Worm (Caenorhabditis elegans) whole organism, L2 larva: ENCODE measurements around the gene R10E11.9.

Experiments used
- ama-1 ChIP-seq: fragments of 150-350 bp; optimal IDR thresholded peaks from 2 replicates; lab custom pipeline; 2018; ENCODE audit warnings: inconsistent platforms
- ceh-16 ChIP-seq: fragments of 150-350 bp; optimal IDR thresholded peaks from 2 replicates; lab custom pipeline; 2014; ENCODE audit warnings: missing biosample characterization, missing genetic modification characterization
- dmd-4 ChIP-seq: sonication (generic microtip); optimal IDR thresholded peaks from 2 replicates; lab custom pipeline; 2017; ENCODE audit warnings: missing biosample characterization, missing genetic modification characterization
- lin-39 ChIP-seq: fragments of 150-350 bp; optimal IDR thresholded peaks from 2 replicates; lab custom pipeline; 2014; ENCODE audit warnings: missing biosample characterization, missing genetic modification reagents, missing genetic modification characterization
- nhr-11 ChIP-seq: fragments of 150-350 bp; optimal IDR thresholded peaks from 2 replicates; lab custom pipeline; 2014; ENCODE audit warnings: missing biosample characterization, missing genetic modification characterization
- nhr-77 ChIP-seq: fragments of 150-350 bp; optimal IDR thresholded peaks from 2 replicates; lab custom pipeline; 2014; ENCODE audit warnings: missing biosample characterization, missing genetic modification characterization
- sem-4 ChIP-seq: fragments of 150-350 bp; optimal IDR thresholded peaks from 2 replicates; lab custom pipeline; 2014; ENCODE audit warnings: missing biosample characterization, missing genetic modification reagents, missing genetic modification characterization
- unc-55 ChIP-seq: fragments of 150-350 bp; sonication (generic microtip); optimal IDR thresholded peaks from 3 replicates; lab custom pipeline; 2014; ENCODE audit warnings: missing biosample characterization, missing genetic modification reagents, missing genetic modification characterization

- TF ChIP-seq nhr-11 (no peak), dmd-4 (no peak), unc-55 (peak; percentile 93), lin-39 (tag; lab: Kevin White, UChicago) (no peak), ama-1 (lab: Kevin White, UChicago) (no peak), sem-4 (tag; lab: Kevin White, UChicago) (no peak), nhr-77 (tag; lab: Kevin White, UChicago) (no peak), ceh-16 (no peak)
These were observed 33.9 kb upstream of the R10E11.9 start, which contains the start of the genes ZK632.10 and ZK632.11 for ce11 chrIII:9827163-9827951.
